Worm (Caenorhabditis elegans): ENCODE results near the gene tftc-1.

DNA sequence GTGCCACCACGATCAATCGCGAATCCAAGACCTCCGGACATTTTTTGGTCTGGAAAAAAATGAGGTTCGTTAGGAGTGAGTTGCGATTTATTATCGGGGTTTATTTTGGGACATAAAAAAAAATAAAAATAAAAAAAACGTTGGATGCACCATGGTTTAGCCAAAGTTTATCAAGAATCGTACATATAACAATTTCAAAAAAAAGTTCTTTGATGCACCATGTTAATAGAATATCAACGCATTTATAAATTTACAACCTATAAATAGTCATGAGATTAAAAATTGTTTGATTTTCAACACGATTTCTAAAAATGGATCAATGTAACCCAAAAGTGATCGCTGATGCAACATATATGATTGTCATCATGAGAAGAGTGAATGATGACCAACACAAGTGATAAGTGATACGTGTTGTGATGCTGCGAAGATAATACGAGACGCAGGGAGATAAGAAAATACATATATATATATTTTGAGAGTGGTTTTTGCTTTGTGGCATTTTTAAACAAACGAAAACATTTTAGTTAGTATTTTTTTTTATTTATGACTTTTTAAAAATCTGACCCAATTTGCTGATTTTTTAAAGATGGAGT, 63.4 kb downstream of the tftc-1 start, which contains the start of gene Y38F2AR.12:
- no peak for TF ChIP-seq pqm-1 (tag; optimal IDR thresholded peaks at IDR 0.05)
- no peak for TF ChIP-seq unc-62 (GFP tag; optimal IDR thresholded peaks at IDR 0.05)

Measured in whole organism, L3 larva.